Fruit fly (Drosophila melanogaster) whole organism, prepupa: ENCODE results near the gene CG33689.
A peak's percentile ranks its signal among the peaks of the same experiment; 100 is the strongest.

Experiments
- Blimp-1 ChIP-seq: fragments of 200-800 bp; sonication (Bioruptor generic); optimal IDR thresholded peaks from 3 replicates; lab custom pipeline; 2017; ENCODE audit warnings: missing biosample characterization, missing genetic modification characterization, mild to moderate bottlenecking, moderate library complexity, missing genetic modification reagents
- CG11762 ChIP-seq: fragments of 200-800 bp; sonication (Bioruptor generic); optimal IDR thresholded peaks from 3 replicates; lab custom pipeline; 2016; ENCODE audit warnings: missing biosample characterization, missing genetic modification characterization; ENCODE audit not compliant: insufficient read depth
- CG15336 ChIP-seq: fragments of 200-800 bp; sonication (Bioruptor generic); IDR thresholded peaks from 2 replicates; pipeline ENCODE4 v1.3.6; 2022; ENCODE audit warnings: missing biosample characterization, missing genetic modification characterization
- CG1621 ChIP-seq: fragments of 200-800 bp; sonication (Bioruptor generic); optimal IDR thresholded peaks from 3 replicates; lab custom pipeline; 2018; ENCODE audit warnings: missing biosample characterization, mild to moderate bottlenecking, missing genetic modification characterization
- CG3032 ChIP-seq: fragments of 200-800 bp; optimal IDR thresholded peaks from 2 replicates; lab custom pipeline; 2019; ENCODE audit warnings: missing biosample characterization, mild to moderate bottlenecking, missing genetic modification characterization, moderate library complexity
- CG31627 ChIP-seq: fragments of 200-800 bp; sonication (Bioruptor generic); optimal IDR thresholded peaks from 3 replicates; lab custom pipeline; 2016; ENCODE audit warnings: missing biosample characterization, missing genetic modification characterization
- CG32006 ChIP-seq: fragments of 200-800 bp; sonication (Bioruptor generic); optimal IDR thresholded peaks from 3 replicates; lab custom pipeline; 2017; ENCODE audit warnings: missing biosample characterization, mild to moderate bottlenecking, missing genetic modification characterization
- CG34406 ChIP-seq: fragments of 200-800 bp; sonication (Bioruptor generic); optimal IDR thresholded peaks from 3 replicates; lab custom pipeline; 2016; ENCODE audit warnings: missing biosample characterization, missing genetic modification characterization
- CG3919 ChIP-seq: fragments of 200-800 bp; sonication (Bioruptor generic); optimal IDR thresholded peaks from 3 replicates; lab custom pipeline; 2016; ENCODE audit warnings: missing biosample characterization, missing genetic modification characterization
- CG4318 ChIP-seq: fragments of 200-800 bp; sonication (Bioruptor generic); optimal IDR thresholded peaks from 3 replicates; lab custom pipeline; 2017; ENCODE audit warnings: missing biosample characterization, mild to moderate bottlenecking, missing genetic modification characterization
- CG6163 ChIP-seq: fragments of 200-800 bp; sonication (Bioruptor generic); IDR thresholded peaks from 3 replicates; pipeline ENCODE4 v1.3.6; 2022; ENCODE audit warnings: missing biosample characterization, missing genetic modification characterization
- CG6276 ChIP-seq: fragments of 200-800 bp; sonication (Bioruptor generic); optimal IDR thresholded peaks from 2 replicates; lab custom pipeline; 2017; ENCODE audit warnings: missing biosample characterization, mild to moderate bottlenecking, missing genetic modification characterization
- CG6808 ChIP-seq: fragments of 200-800 bp; sonication (Bioruptor generic); optimal IDR thresholded peaks from 3 replicates; lab custom pipeline; 2017; ENCODE audit warnings: missing biosample characterization, missing genetic modification characterization, mild to moderate bottlenecking, moderate library complexity, missing genetic modification reagents
- CG6854 ChIP-seq: fragments of 200-800 bp; sonication (Bioruptor generic); optimal IDR thresholded peaks from 2 replicates; lab custom pipeline; 2017; ENCODE audit warnings: missing biosample characterization, mild to moderate bottlenecking, missing genetic modification characterization
- CG7368 ChIP-seq: fragments of 200-800 bp; sonication (Bioruptor generic); optimal IDR thresholded peaks from 3 replicates; lab custom pipeline; 2016; ENCODE audit warnings: missing biosample characterization, missing genetic modification characterization
- CG8119 ChIP-seq: fragments of 200-800 bp; sonication (Bioruptor generic); IDR thresholded peaks from 3 replicates; pipeline ENCODE4 v1.3.6; 2022; ENCODE audit warnings: missing biosample characterization, missing genetic modification characterization
- CG8319 ChIP-seq: fragments of 200-800 bp; sonication (Bioruptor generic); optimal IDR thresholded peaks from 3 replicates; lab custom pipeline; 2016; ENCODE audit warnings: missing biosample characterization, missing genetic modification characterization
- CG8632 ChIP-seq: fragments of 200-800 bp; sonication (Bioruptor generic); optimal IDR thresholded peaks from 3 replicates; lab custom pipeline; 2016; ENCODE audit warnings: missing biosample characterization, missing genetic modification characterization
- Eip78C ChIP-seq: fragments of 200-800 bp; sonication (Bioruptor generic); peaks from one replicate; lab custom pipeline; 2016; ENCODE audit warnings: missing biosample characterization, missing genetic modification characterization
- Eip93F ChIP-seq: fragments of 200-800 bp; sonication (Bioruptor generic); optimal IDR thresholded peaks from 2 replicates; lab custom pipeline; 2016; ENCODE audit warnings: missing biosample characterization, mild to moderate bottlenecking, missing genetic modification characterization
- Ets21C ChIP-seq: fragments of 200-800 bp; sonication (Bioruptor generic); optimal IDR thresholded peaks from 3 replicates; lab custom pipeline; 2016; ENCODE audit warnings: missing biosample characterization, missing genetic modification characterization
- Hr4 ChIP-seq: fragments of 200-800 bp; sonication (Bioruptor generic); optimal IDR thresholded peaks from 3 replicates; lab custom pipeline; 2016; ENCODE audit warnings: missing biosample characterization, missing genetic modification characterization
- Lpt ChIP-seq: fragments of 200-800 bp; sonication (Bioruptor generic); optimal IDR thresholded peaks from 3 replicates; lab custom pipeline; 2016; ENCODE audit warnings: missing biosample characterization, missing genetic modification characterization
- Met ChIP-seq: fragments of 200-800 bp; sonication (Bioruptor generic); optimal IDR thresholded peaks from 3 replicates; lab custom pipeline; 2016; ENCODE audit warnings: missing biosample characterization, missing genetic modification characterization
- Smox ChIP-seq: fragments of 200-800 bp; sonication (Bioruptor generic); optimal IDR thresholded peaks from 3 replicates; lab custom pipeline; 2016; ENCODE audit warnings: missing biosample characterization, missing genetic modification characterization
- Sox14 ChIP-seq: fragments of 200-800 bp; sonication (Bioruptor generic); optimal IDR thresholded peaks from 3 replicates; lab custom pipeline; 2016; ENCODE audit warnings: missing biosample characterization, missing genetic modification characterization
- Sox15 ChIP-seq: fragments of 200-800 bp; sonication (Bioruptor generic); optimal IDR thresholded peaks from 3 replicates; lab custom pipeline; 2016; ENCODE audit warnings: missing biosample characterization, missing genetic modification characterization
- acj6 ChIP-seq: fragments of 200-800 bp; sonication (Bioruptor generic); optimal IDR thresholded peaks from 3 replicates; lab custom pipeline; 2016; ENCODE audit warnings: missing biosample characterization, missing genetic modification characterization
- dac ChIP-seq: fragments of 200-800 bp; sonication (Bioruptor generic); optimal IDR thresholded peaks from 2 replicates; lab custom pipeline; 2017; ENCODE audit warnings: missing biosample characterization, mild to moderate bottlenecking, missing genetic modification characterization
- dsx ChIP-seq: fragments of 200-800 bp; optimal IDR thresholded peaks from 3 replicates; lab custom pipeline; 2019; ENCODE audit warnings: missing biosample characterization, mild to moderate bottlenecking, missing genetic modification characterization, moderate library complexity; ENCODE audit not compliant: poor library complexity, severe bottlenecking
- eg ChIP-seq: fragments of 200-800 bp; sonication (Bioruptor generic); IDR thresholded peaks from 3 replicates; pipeline ENCODE4 v1.3.6; 2022; ENCODE audit warnings: missing biosample characterization, missing genetic modification characterization
- fd59A ChIP-seq: fragments of 200-800 bp; sonication (Bioruptor generic); optimal IDR thresholded peaks from 2 replicates; lab custom pipeline; 2017; ENCODE audit warnings: missing biosample characterization, mild to moderate bottlenecking, missing genetic modification characterization, missing genetic modification reagents
- fkh ChIP-seq: fragments of 200-800 bp; sonication (Bioruptor generic); optimal IDR thresholded peaks from 3 replicates; lab custom pipeline; 2017; ENCODE audit warnings: missing biosample characterization, mild to moderate bottlenecking, missing genetic modification characterization, moderate library complexity
- lz ChIP-seq: fragments of 200-800 bp; sonication (Bioruptor generic); optimal IDR thresholded peaks from 3 replicates; lab custom pipeline; 2016; ENCODE audit warnings: missing biosample characterization, missing genetic modification characterization
- net ChIP-seq: fragments of 200-800 bp; sonication (Bioruptor generic); optimal IDR thresholded peaks from 3 replicates; lab custom pipeline; 2016; ENCODE audit warnings: missing biosample characterization, missing genetic modification characterization
- pdm3 ChIP-seq: fragments of 200-800 bp; sonication (Bioruptor generic); optimal IDR thresholded peaks from 3 replicates; lab custom pipeline; 2016; ENCODE audit warnings: missing biosample characterization, missing genetic modification characterization
- salr ChIP-seq, 2 experiments: fragments of 200-800 bp; sonication (Bioruptor generic); optimal IDR thresholded peaks; 3 replicates each; lab custom pipeline; 2016 to 2018; ENCODE audit warnings: missing biosample characterization in 2 of 2, missing genetic modification characterization in 2 of 2, mild to moderate bottlenecking in 1 of 2
- ss ChIP-seq, 2 experiments: fragments of 200-800 bp; sonication (Bioruptor generic); optimal IDR thresholded peaks; 2 replicates in 1 of 2; 3 replicates in 1 of 2; lab custom pipeline; 2017 to 2018; ENCODE audit warnings: mild to moderate bottlenecking in 2 of 2, missing biosample characterization in 2 of 2, missing genetic modification characterization in 2 of 2, moderate library complexity in 1 of 2
- svp ChIP-seq: fragments of 200-800 bp; sonication (Bioruptor generic); peaks from one replicate; lab custom pipeline; 2016; ENCODE audit warnings: missing biosample characterization, missing genetic modification characterization
- topi ChIP-seq: fragments of 200-800 bp; sonication (Bioruptor generic); optimal IDR thresholded peaks from 3 replicates; lab custom pipeline; 2016; ENCODE audit warnings: missing biosample characterization, missing genetic modification characterization
- vri ChIP-seq: fragments of 200-800 bp; sonication (Bioruptor generic); optimal IDR thresholded peaks from 3 replicates; lab custom pipeline; 2016; ENCODE audit warnings: missing biosample characterization, mild to moderate bottlenecking, missing genetic modification characterization

The CG33689 gene

dm6 chr3L:16217935-16218334 lies 17.9 kb downstream of the CG33689 start (continued):
- TF ChIP-seq eg (GFP tag; lab: Robert Waterston, UW), result peak; percentile 83
- TF ChIP-seq Blimp-1, result no peak
- peak; percentile 16 for TF ChIP-seq CG1621 (tag; lab: Kevin White, UChicago)
- TF ChIP-seq CG6854 (GFP tag; lab: Kevin White, UChicago), result no peak
- TF ChIP-seq Met, result peak; percentile 49
- TF ChIP-seq Eip93F (GFP tag; lab: Kevin White, UChicago), result no peak
- TF ChIP-seq CG8119, result peak; percentile 79

DNA sequence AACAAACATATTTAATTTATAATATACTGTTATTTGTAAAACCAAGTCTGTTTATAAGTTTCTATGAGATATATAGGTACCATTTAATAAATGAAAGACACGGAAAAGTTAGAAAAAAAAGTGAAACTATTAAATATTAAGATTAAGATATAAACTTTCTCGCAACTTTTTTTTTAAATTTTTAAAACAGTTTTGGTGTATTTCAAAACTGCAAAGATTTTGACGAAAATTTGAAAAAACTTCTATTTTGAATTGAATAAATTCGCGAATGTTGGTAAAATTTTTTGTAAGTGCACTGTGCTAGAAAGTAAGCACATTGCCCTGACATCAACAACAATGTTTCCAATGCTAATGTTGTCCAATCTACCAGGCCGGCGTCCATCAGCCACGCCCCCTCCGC lies 21.2 kb downstream of the CG33689 start:
- TF ChIP-seq net (GFP tag; lab: Kevin White, UChicago) (no peak), CG6276 (GFP tag; lab: Kevin White, UChicago) (peak; percentile 6), salr (GFP tag; optimal IDR thresholded peaks at IDR 0.05; lab: Kevin White, UChicago) (peak in 1 of 2 experiments; percentile 7), CG7368 (GFP tag; lab: Kevin White, UChicago) (no peak), CG32006 (GFP tag; lab: Kevin White, UChicago) (peak; percentile 47), CG3919 (GFP tag; lab: Kevin White, UChicago) (peak; percentile 7), Eip78C (GFP tag; lab: Kevin White, UChicago) (peak; percentile 63), CG4318 (GFP tag; lab: Kevin White, UChicago) (peak; percentile 32), Sox14 (GFP tag; lab: Kevin White, UChicago) (no peak), CG8119 (0 out of 3 replicates have a peak, but pooled peaks have one; percentile 30), Lpt (GFP tag; lab: Kevin White, UChicago) (peak; percentile 1), Hr4 (GFP tag; lab: Kevin White, UChicago) (peak; percentile 8)

dm6 chr3L:16221800-16222199 lies 21.8 kb downstream of the CG33689 start:
- TF ChIP-seq svp (GFP tag; lab: Kevin White, UChicago) (peak; percentile 69), CG6163 (GFP tag; lab: Robert Waterston, UW) (no peak), Eip78C (GFP tag; lab: Kevin White, UChicago) (peak; percentile 11), Smox (GFP tag; lab: Kevin White, UChicago) (no peak)
- TF ChIP-seq, all 60 proteins: peak for 2

DNA sequence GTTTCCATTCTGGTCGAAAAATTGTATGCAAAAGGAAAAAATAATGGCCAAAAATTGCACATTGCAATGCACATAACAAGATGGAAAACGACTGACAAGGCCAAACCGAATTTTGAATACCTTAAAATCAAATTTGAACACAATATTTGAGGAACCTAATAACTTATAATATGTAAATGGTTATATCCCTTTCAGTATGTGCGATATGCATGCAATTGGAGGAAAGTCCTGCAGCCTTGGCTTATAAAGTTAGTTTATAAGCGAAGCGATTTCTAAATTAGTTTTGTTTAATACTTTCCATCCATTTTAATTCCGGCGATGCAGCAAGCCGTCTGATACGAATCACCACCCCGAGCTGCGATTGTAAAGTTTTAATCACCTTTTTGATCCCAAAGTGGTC lies 25.1 kb downstream of the CG33689 start:
- TF ChIP-seq CG3032 (tag; lab: Kevin White, UChicago) (no peak), CG6854 (GFP tag; lab: Kevin White, UChicago) (no peak), CG6808 (GFP tag; lab: Kevin White, UChicago) (no peak), fd59A (no peak), CG7368 (GFP tag; lab: Kevin White, UChicago) (no peak), Smox (GFP tag; lab: Kevin White, UChicago) (no peak), CG8319 (no peak), lz (GFP tag; lab: Kevin White, UChicago) (no peak), svp (GFP tag; lab: Kevin White, UChicago) (peak; percentile 64), dsx (GFP tag; lab: Kevin White, UChicago) (no peak), vri (GFP tag; lab: Kevin White, UChicago) (no peak), CG32006 (GFP tag; lab: Kevin White, UChicago) (no peak), Lpt (GFP tag; lab: Kevin White, UChicago) (no peak), Eip78C (GFP tag; lab: Kevin White, UChicago) (peak; percentile 60)
- TF ChIP-seq, all 60 proteins: peak for 2

- TF ChIP-seq fkh (GFP tag; lab: Kevin White, UChicago), result peak; percentile 98
- peak; percentile 52 for TF ChIP-seq fd59A
- peak; percentile 74 for TF ChIP-seq CG31627
- peak; percentile 85 for TF ChIP-seq CG15336 (GFP tag; lab: Robert Waterston, UW)
- peak; percentile 86 for TF ChIP-seq acj6
- peak; percentile 90 for TF ChIP-seq svp (GFP tag; lab: Kevin White, UChicago)
- peak in 1 of 2 experiments; percentile 67 for TF ChIP-seq ss (GFP tag; optimal IDR thresholded peaks at IDR 0.05; lab: Kevin White, UChicago)
- peak; percentile 80 for TF ChIP-seq pdm3 (GFP tag; lab: Kevin White, UChicago)
- peak; percentile 74 for TF ChIP-seq Sox15
- peak; percentile 41 for TF ChIP-seq CG11762
- peak; percentile 60 for TF ChIP-seq Ets21C
- peak; percentile 65 for TF ChIP-seq dac (GFP tag; lab: Kevin White, UChicago)
- no peak for TF ChIP-seq vri (GFP tag; lab: Kevin White, UChicago)
- TF ChIP-seq eg (GFP tag; lab: Robert Waterston, UW), result no peak; the same call in 1 of the 3 replicates
- TF ChIP-seq CG8632 (GFP tag; lab: Kevin White, UChicago), result peak; percentile 80
- peak; percentile 86 for TF ChIP-seq CG32006 (GFP tag; lab: Kevin White, UChicago)
- peak; percentile 82 for TF ChIP-seq CG34406 (GFP tag; lab: Kevin White, UChicago)
- peak; percentile 50 to 87 for TF ChIP-seq salr (GFP tag; optimal IDR thresholded peaks at IDR 0.05; lab: Kevin White, UChicago)
- TF ChIP-seq Met, result peak; percentile 76
- peak; percentile 72 for TF ChIP-seq topi
- TF ChIP-seq CG3919 (GFP tag; lab: Kevin White, UChicago), result peak; percentile 55
- TF ChIP-seq net (GFP tag; lab: Kevin White, UChicago), result peak; percentile 75
Observed at dm6 chr3L:16228659-16229205, 28.7 kb downstream of the CG33689 start, which contains the start of gene Tmx3. TSS of gene Tmx3 (plus strand) at chr3L:16229100.
